Fruit fly (Drosophila melanogaster) whole organism, prepupa: ENCODE measurements around the gene mal.

Experiments used
- Blimp-1 ChIP-seq: fragments of 200-800 bp; sonication (Bioruptor generic); optimal IDR thresholded peaks from 3 replicates; lab custom pipeline; 2017; ENCODE audit warnings: missing biosample characterization, missing genetic modification characterization, mild to moderate bottlenecking, moderate library complexity, missing genetic modification reagents
- CG10631 ChIP-seq: fragments of 200-800 bp; sonication (Bioruptor generic); optimal IDR thresholded peaks from 2 replicates; lab custom pipeline; 2016; ENCODE audit warnings: missing biosample characterization, missing genetic modification characterization
- CG10669 ChIP-seq: fragments of 200-800 bp; sonication (Bioruptor generic); optimal IDR thresholded peaks from 3 replicates; lab custom pipeline; 2018; ENCODE audit warnings: missing biosample characterization, mild to moderate bottlenecking, missing genetic modification characterization, moderate library complexity
- CG11294 ChIP-seq: fragments of 200-800 bp; sonication (Bioruptor generic); IDR thresholded peaks from 2 replicates; pipeline ENCODE4 v1.3.6; 2022; ENCODE audit warnings: missing biosample characterization, missing genetic modification characterization
- CG11902 ChIP-seq: fragments of 200-800 bp; sonication (Bioruptor generic); optimal IDR thresholded peaks from 3 replicates; lab custom pipeline; 2016; ENCODE audit warnings: missing biosample characterization, missing genetic modification characterization
- CG15336 ChIP-seq: fragments of 200-800 bp; sonication (Bioruptor generic); IDR thresholded peaks from 2 replicates; pipeline ENCODE4 v1.3.6; 2022; ENCODE audit warnings: missing biosample characterization, missing genetic modification characterization
- CG1621 ChIP-seq: fragments of 200-800 bp; sonication (Bioruptor generic); optimal IDR thresholded peaks from 3 replicates; lab custom pipeline; 2018; ENCODE audit warnings: missing biosample characterization, mild to moderate bottlenecking, missing genetic modification characterization
- CG3032 ChIP-seq: fragments of 200-800 bp; optimal IDR thresholded peaks from 2 replicates; lab custom pipeline; 2019; ENCODE audit warnings: missing biosample characterization, mild to moderate bottlenecking, missing genetic modification characterization, moderate library complexity
- CG31627 ChIP-seq: fragments of 200-800 bp; sonication (Bioruptor generic); optimal IDR thresholded peaks from 3 replicates; lab custom pipeline; 2016; ENCODE audit warnings: missing biosample characterization, missing genetic modification characterization
- CG32006 ChIP-seq: fragments of 200-800 bp; sonication (Bioruptor generic); optimal IDR thresholded peaks from 3 replicates; lab custom pipeline; 2017; ENCODE audit warnings: missing biosample characterization, mild to moderate bottlenecking, missing genetic modification characterization
- CG34406 ChIP-seq: fragments of 200-800 bp; sonication (Bioruptor generic); optimal IDR thresholded peaks from 3 replicates; lab custom pipeline; 2016; ENCODE audit warnings: missing biosample characterization, missing genetic modification characterization
- CG6276 ChIP-seq: fragments of 200-800 bp; sonication (Bioruptor generic); optimal IDR thresholded peaks from 2 replicates; lab custom pipeline; 2017; ENCODE audit warnings: missing biosample characterization, mild to moderate bottlenecking, missing genetic modification characterization
- CG6854 ChIP-seq: fragments of 200-800 bp; sonication (Bioruptor generic); optimal IDR thresholded peaks from 2 replicates; lab custom pipeline; 2017; ENCODE audit warnings: missing biosample characterization, mild to moderate bottlenecking, missing genetic modification characterization
- CG8119 ChIP-seq: fragments of 200-800 bp; sonication (Bioruptor generic); IDR thresholded peaks from 3 replicates; pipeline ENCODE4 v1.3.6; 2022; ENCODE audit warnings: missing biosample characterization, missing genetic modification characterization
- CG8319 ChIP-seq: fragments of 200-800 bp; sonication (Bioruptor generic); optimal IDR thresholded peaks from 3 replicates; lab custom pipeline; 2016; ENCODE audit warnings: missing biosample characterization, missing genetic modification characterization
- CG9139 ChIP-seq: fragments of 200-800 bp; sonication (Bioruptor generic); optimal IDR thresholded peaks from 3 replicates; lab custom pipeline; 2017; ENCODE audit warnings: missing biosample characterization, mild to moderate bottlenecking, missing genetic modification characterization
- Eip75B ChIP-seq: fragments of 200-800 bp; sonication (Bioruptor generic); optimal IDR thresholded peaks from 3 replicates; lab custom pipeline; 2016; ENCODE audit warnings: missing biosample characterization, missing genetic modification characterization
- Eip78C ChIP-seq: fragments of 200-800 bp; sonication (Bioruptor generic); peaks from one replicate; lab custom pipeline; 2016; ENCODE audit warnings: missing biosample characterization, missing genetic modification characterization
- Eip93F ChIP-seq: fragments of 200-800 bp; sonication (Bioruptor generic); optimal IDR thresholded peaks from 2 replicates; lab custom pipeline; 2016; ENCODE audit warnings: missing biosample characterization, mild to moderate bottlenecking, missing genetic modification characterization
- Ets96B ChIP-seq: fragments of 200-800 bp; optimal IDR thresholded peaks from 2 replicates; lab custom pipeline; 2019; ENCODE audit warnings: missing biosample characterization, mild to moderate bottlenecking, missing genetic modification characterization, moderate library complexity
- Hr38 ChIP-seq: sonication (Bioruptor generic); optimal IDR thresholded peaks from 2 replicates; lab custom pipeline; 2016; ENCODE audit warnings: missing biosample characterization, missing genetic modification characterization
- Hr39 ChIP-seq: fragments of 200-800 bp; sonication (Bioruptor generic); optimal IDR thresholded peaks from 2 replicates; lab custom pipeline; 2016; ENCODE audit warnings: missing biosample characterization, missing genetic modification characterization
- Lpt ChIP-seq: fragments of 200-800 bp; sonication (Bioruptor generic); optimal IDR thresholded peaks from 3 replicates; lab custom pipeline; 2016; ENCODE audit warnings: missing biosample characterization, missing genetic modification characterization
- Met ChIP-seq: fragments of 200-800 bp; sonication (Bioruptor generic); optimal IDR thresholded peaks from 3 replicates; lab custom pipeline; 2016; ENCODE audit warnings: missing biosample characterization, missing genetic modification characterization
- OdsH ChIP-seq: fragments of 200-800 bp; sonication (Bioruptor generic); optimal IDR thresholded peaks from 3 replicates; lab custom pipeline; 2016; ENCODE audit warnings: missing biosample characterization, missing genetic modification characterization
- Smox ChIP-seq: fragments of 200-800 bp; sonication (Bioruptor generic); optimal IDR thresholded peaks from 3 replicates; lab custom pipeline; 2016; ENCODE audit warnings: missing biosample characterization, missing genetic modification characterization
- Sox14 ChIP-seq: fragments of 200-800 bp; sonication (Bioruptor generic); optimal IDR thresholded peaks from 3 replicates; lab custom pipeline; 2016; ENCODE audit warnings: missing biosample characterization, missing genetic modification characterization
- achi ChIP-seq: fragments of 200-800 bp; sonication (Bioruptor generic); optimal IDR thresholded peaks from 3 replicates; lab custom pipeline; 2016; ENCODE audit warnings: missing biosample characterization, missing genetic modification characterization
- acj6 ChIP-seq: fragments of 200-800 bp; sonication (Bioruptor generic); optimal IDR thresholded peaks from 3 replicates; lab custom pipeline; 2016; ENCODE audit warnings: missing biosample characterization, missing genetic modification characterization
- cyc ChIP-seq: fragments of 200-800 bp; sonication (Bioruptor generic); optimal IDR thresholded peaks from 3 replicates; lab custom pipeline; 2016; ENCODE audit warnings: missing biosample characterization, missing genetic modification characterization
- dsx ChIP-seq: fragments of 200-800 bp; optimal IDR thresholded peaks from 3 replicates; lab custom pipeline; 2019; ENCODE audit warnings: missing biosample characterization, mild to moderate bottlenecking, missing genetic modification characterization, moderate library complexity; ENCODE audit not compliant: poor library complexity, severe bottlenecking
- eg ChIP-seq: fragments of 200-800 bp; sonication (Bioruptor generic); IDR thresholded peaks from 3 replicates; pipeline ENCODE4 v1.3.6; 2022; ENCODE audit warnings: missing biosample characterization, missing genetic modification characterization
- esn ChIP-seq: fragments of 200-800 bp; sonication (Bioruptor generic); optimal IDR thresholded peaks from 2 replicates; lab custom pipeline; 2016; ENCODE audit warnings: missing biosample characterization, mild to moderate bottlenecking, missing genetic modification characterization, moderate library complexity
- fd85E ChIP-seq: fragments of 200-800 bp; sonication (Bioruptor generic); optimal IDR thresholded peaks from 3 replicates; lab custom pipeline; 2016; ENCODE audit warnings: missing biosample characterization, missing genetic modification characterization
- fkh ChIP-seq: fragments of 200-800 bp; sonication (Bioruptor generic); optimal IDR thresholded peaks from 3 replicates; lab custom pipeline; 2017; ENCODE audit warnings: missing biosample characterization, mild to moderate bottlenecking, missing genetic modification characterization, moderate library complexity
- lz ChIP-seq: fragments of 200-800 bp; sonication (Bioruptor generic); optimal IDR thresholded peaks from 3 replicates; lab custom pipeline; 2016; ENCODE audit warnings: missing biosample characterization, missing genetic modification characterization
- net ChIP-seq: fragments of 200-800 bp; sonication (Bioruptor generic); optimal IDR thresholded peaks from 3 replicates; lab custom pipeline; 2016; ENCODE audit warnings: missing biosample characterization, missing genetic modification characterization
- pdm3 ChIP-seq: fragments of 200-800 bp; sonication (Bioruptor generic); optimal IDR thresholded peaks from 3 replicates; lab custom pipeline; 2016; ENCODE audit warnings: missing biosample characterization, missing genetic modification characterization
- salr ChIP-seq, 2 experiments: fragments of 200-800 bp; sonication (Bioruptor generic); optimal IDR thresholded peaks; 3 replicates each; lab custom pipeline; 2016 to 2018; ENCODE audit warnings: missing biosample characterization in 2 of 2, missing genetic modification characterization in 2 of 2, mild to moderate bottlenecking in 1 of 2
- spab ChIP-seq: fragments of 200-800 bp; sonication (Bioruptor generic); optimal IDR thresholded peaks from 2 replicates; lab custom pipeline; 2017; ENCODE audit warnings: missing biosample characterization, mild to moderate bottlenecking, missing genetic modification characterization, missing genetic modification reagents
- ss ChIP-seq, 2 experiments: fragments of 200-800 bp; sonication (Bioruptor generic); optimal IDR thresholded peaks; 2 replicates in 1 of 2; 3 replicates in 1 of 2; lab custom pipeline; 2017 to 2018; ENCODE audit warnings: mild to moderate bottlenecking in 2 of 2, missing biosample characterization in 2 of 2, missing genetic modification characterization in 2 of 2, moderate library complexity in 1 of 2
- topi ChIP-seq: fragments of 200-800 bp; sonication (Bioruptor generic); optimal IDR thresholded peaks from 3 replicates; lab custom pipeline; 2016; ENCODE audit warnings: missing biosample characterization, missing genetic modification characterization

Gene mal

DNA sequence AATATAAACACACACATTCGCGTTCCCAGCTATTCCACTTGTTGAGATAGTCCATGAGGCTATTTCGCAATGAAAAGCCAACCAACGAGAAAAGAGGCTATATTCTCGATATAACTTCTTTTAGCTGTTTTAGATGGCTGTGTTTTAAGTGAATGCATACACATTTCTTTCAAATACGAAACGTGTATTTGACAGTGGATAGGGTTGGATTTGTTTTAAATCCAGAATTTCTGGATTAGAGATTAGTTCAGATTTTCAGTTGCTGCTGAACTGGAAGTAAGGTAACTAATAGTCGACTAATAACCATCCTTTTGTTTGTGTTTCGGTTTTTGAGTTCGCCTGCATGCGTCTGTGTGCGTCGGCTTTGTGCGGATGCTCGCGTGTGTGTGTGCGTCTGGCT lies 6.3 kb upstream of the mal start:
- 0 out of 2 replicates have a peak, but pooled peaks have one; percentile 8 for TF ChIP-seq CG15336 (GFP tag; lab: Robert Waterston, UW)
- peak; percentile 69 for TF ChIP-seq Eip78C
- TF ChIP-seq eg (GFP tag; lab: Robert Waterston, UW) = no peak

dm6 chrX:20423747-20424165 lies 5.7 kb upstream of the mal start, which contains the start of the genes Pp4-19C and cactin:
Gene Pp4-19C (minus strand): TSS chrX:20424002.
Gene cactin (plus strand): TSS chrX:20424069.
- TF ChIP-seq CG31627 (GFP tag; lab: Kevin White, UChicago) (peak; percentile 45), CG6276 (GFP tag; lab: Kevin White, UChicago) (no peak), cyc (peak; percentile 25), lz (peak; percentile 20), Sox14 (GFP tag; lab: Kevin White, UChicago) (peak; percentile 53), ss (GFP tag; optimal IDR thresholded peaks at IDR 0.05; lab: Kevin White, UChicago) (no peak), OdsH (GFP tag; lab: Kevin White, UChicago) (no peak), salr (GFP tag; optimal IDR thresholded peaks at IDR 0.05; lab: Kevin White, UChicago) (no peak), topi (GFP tag; lab: Kevin White, UChicago) (peak; percentile 31), esn (GFP tag; lab: Kevin White, UChicago) (peak; percentile 33), acj6 (GFP tag; lab: Kevin White, UChicago) (peak; percentile 19), CG10631 (no peak), CG10669 (GFP tag; lab: Kevin White, UChicago) (no peak), CG8319 (no peak), CG9139 (no peak), CG3032 (peak; percentile 19), Lpt (no peak), pdm3 (GFP tag; lab: Kevin White, UChicago) (no peak), CG6854 (GFP tag; lab: Kevin White, UChicago) (no peak), fkh (GFP tag; lab: Kevin White, UChicago) (no peak), spab (GFP tag; lab: Kevin White, UChicago) (no peak), fd85E (no peak), achi (GFP tag; lab: Kevin White, UChicago) (no peak), CG34406 (GFP tag; lab: Kevin White, UChicago) (no peak), dsx (no peak), Smox (GFP tag; lab: Kevin White, UChicago) (no peak), Hr39 (GFP tag; lab: Kevin White, UChicago) (peak; percentile 43), CG15336 (GFP tag; lab: Robert Waterston, UW) (no peak), CG32006 (GFP tag; lab: Kevin White, UChicago) (no peak), Met (GFP tag; lab: Kevin White, UChicago) (no peak), Eip78C (peak; percentile 62), net (GFP tag; lab: Kevin White, UChicago) (no peak)
- TF ChIP-seq, all 60 proteins: peak for 10

DNA sequence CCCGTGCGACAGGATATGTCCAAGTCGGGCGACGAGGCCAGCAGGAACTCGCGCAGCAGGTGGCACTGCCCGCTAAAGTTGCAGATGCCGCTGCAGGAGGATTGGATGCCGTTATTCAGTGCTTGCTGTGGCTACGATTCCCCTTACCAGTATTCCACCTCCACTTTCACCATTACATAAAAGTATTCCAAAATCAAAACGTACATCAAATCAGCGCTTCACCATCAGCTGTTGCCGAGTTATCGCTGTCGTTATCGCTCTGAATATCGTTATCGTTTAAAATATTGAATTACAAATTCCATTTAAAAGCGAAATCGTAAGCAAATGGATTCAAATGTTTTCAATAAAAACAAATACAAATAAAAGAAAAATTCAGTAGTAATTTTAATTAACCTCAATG lies 2.7 kb upstream of the mal start, which contains the start of gene CG15456:
Gene CG15456 (minus strand): TSS at position 225 of the 400 bp plus-strand sequence.
- no peak for TF ChIP-seq CG1621
- TF ChIP-seq dsx = no peak
- TF ChIP-seq CG34406 (GFP tag; lab: Kevin White, UChicago) = no peak
- TF ChIP-seq Ets96B (tag; lab: Kevin White, UChicago) = no peak
- TF ChIP-seq fkh (GFP tag; lab: Kevin White, UChicago) = no peak
- TF ChIP-seq CG10669 (GFP tag; lab: Kevin White, UChicago) = no peak
- no peak for TF ChIP-seq CG11294 (GFP tag; lab: Robert Waterston, UW)
- no peak for TF ChIP-seq CG11902 (GFP tag; lab: Kevin White, UChicago)
- TF ChIP-seq spab (GFP tag; lab: Kevin White, UChicago) = no peak
- TF ChIP-seq ss (GFP tag; optimal IDR thresholded peaks at IDR 0.05; lab: Kevin White, UChicago) = no peak
- TF ChIP-seq Eip93F = no peak
- no peak for TF ChIP-seq fd85E
- TF ChIP-seq pdm3 (GFP tag; lab: Kevin White, UChicago) = no peak
- no peak for TF ChIP-seq CG8119 (GFP tag; lab: Robert Waterston, UW)
- no peak for TF ChIP-seq Hr38 (GFP tag; lab: Kevin White, UChicago)
- TF ChIP-seq Blimp-1 (GFP tag; lab: Kevin White, UChicago) = no peak
- no peak for TF ChIP-seq Eip75B (GFP tag; lab: Kevin White, UChicago)
- TF ChIP-seq, all 60 proteins: peak for 0
